Worm (Caenorhabditis elegans) whole organism, L4 larva: Measurements from ENCODE around the gene pygl-1.
"Not testable (repeated sequence)": the region's sequence is repeated elsewhere in the genome, so short reads cannot be mapped to it uniquely, and the experiment has no call there.

ENCODE experiments used
- F10B5.3 ChIP-seq: sonication (generic microtip); optimal IDR thresholded peaks from 2 replicates; lab custom pipeline; 2016; ENCODE audit warnings: mild to moderate bottlenecking, missing genetic modification characterization, missing compliant biosample characterization
- R02D3.7 ChIP-seq: fragments of 150-350 bp; sonication (generic microtip); optimal IDR thresholded peaks from 3 replicates; lab custom pipeline; 2014; ENCODE audit warnings: missing biosample characterization, missing genetic modification characterization
- ama-1 ChIP-seq: fragments of 150-350 bp; optimal IDR thresholded peaks from 2 replicates; lab custom pipeline; 2014; ENCODE audit warnings: inconsistent platforms, mixed read lengths
- arid-1 ChIP-seq: fragments of 200-800 bp; sonication (Bioruptor generic); conservative IDR thresholded peaks from 2 replicates; pipeline ENCODE4 v1.3.6; 2022; ENCODE audit warnings: missing genetic modification reagents, missing genetic modification characterization, missing compliant biosample characterization
- ceh-44 ChIP-seq: fragments of 200-800 bp; sonication (Bioruptor generic); IDR thresholded peaks from 2 replicates; pipeline ENCODE4 v1.3.6; 2022; ENCODE audit warnings: missing genetic modification reagents, missing genetic modification characterization, missing compliant biosample characterization
- daf-16 ChIP-seq, 3 experiments: sonication (generic microtip); optimal IDR thresholded peaks; 2 replicates each; lab custom pipeline; 2016 to 2017; ENCODE audit warnings: missing genetic modification characterization in 3 of 3, missing genetic modification reagents in 3 of 3, mild to moderate bottlenecking in 2 of 3, missing compliant biosample characterization in 2 of 3, missing biosample characterization in 1 of 3, moderate library complexity in 1 of 3
- daf-19 ChIP-seq: fragments of 200-800 bp; sonication (Bioruptor generic); conservative IDR thresholded peaks from 2 replicates; pipeline ENCODE4 v1.3.6; 2022; ENCODE audit warnings: missing genetic modification characterization, missing compliant biosample characterization
- dmd-6 ChIP-seq: fragments of 200-800 bp; sonication (Bioruptor generic); IDR thresholded peaks from 2 replicates; pipeline ENCODE4 v1.3.6; 2022; ENCODE audit warnings: missing genetic modification reagents, missing genetic modification characterization, missing compliant biosample characterization
- dmd-9 ChIP-seq: fragments of 200-800 bp; sonication (Bioruptor generic); IDR thresholded peaks from 2 replicates; pipeline ENCODE4 v1.3.6; 2022; ENCODE audit warnings: missing genetic modification reagents, missing genetic modification characterization, missing compliant biosample characterization
- egl-27 ChIP-seq: sonication (generic microtip); optimal IDR thresholded peaks from 3 replicates; lab custom pipeline; 2017; ENCODE audit warnings: missing biosample characterization, missing genetic modification reagents, missing genetic modification characterization
- hlh-11 ChIP-seq: fragments of 200-800 bp; sonication (Bioruptor generic); optimal IDR thresholded peaks from 2 replicates; lab custom pipeline; 2018; ENCODE audit warnings: mild to moderate bottlenecking, missing genetic modification characterization, missing compliant biosample characterization
- jun-1 ChIP-seq: fragments of 150-350 bp; optimal IDR thresholded peaks from 2 replicates; lab custom pipeline; 2014; ENCODE audit warnings: missing biosample characterization, missing genetic modification reagents, missing genetic modification characterization
- lim-7 ChIP-seq: fragments of 200-800 bp; sonication (Bioruptor generic); IDR thresholded peaks from 2 replicates; pipeline ENCODE4 v1.3.6; 2022; ENCODE audit warnings: missing genetic modification characterization, missing compliant biosample characterization
- lin-1 ChIP-seq: fragments of 200-800 bp; sonication (Bioruptor generic); IDR thresholded peaks from 2 replicates; pipeline ENCODE4 v1.3.6; 2022; ENCODE audit warnings: missing genetic modification reagents, missing genetic modification characterization, missing compliant biosample characterization
- lin-39 ChIP-seq: fragments of 150-350 bp; optimal IDR thresholded peaks from 2 replicates; lab custom pipeline; 2014; ENCODE audit warnings: missing biosample characterization, missing genetic modification reagents, missing genetic modification characterization
- lsy-2 ChIP-seq, 2 experiments: fragments of 150-350 bp in 1 of 2; sonication (generic microtip) in 1 of 2; optimal IDR thresholded peaks; 2 replicates each; lab custom pipeline; 2014 to 2017; ENCODE audit warnings: missing biosample characterization in 2 of 2, missing genetic modification characterization in 2 of 2
- nhr-102 ChIP-seq: sonication (generic microtip); optimal IDR thresholded peaks from 2 replicates; lab custom pipeline; 2016; ENCODE audit warnings: mild to moderate bottlenecking, missing genetic modification characterization, moderate library complexity, missing compliant biosample characterization
- nhr-25 ChIP-seq: sonication (generic microtip); optimal IDR thresholded peaks from 2 replicates; lab custom pipeline; 2017; ENCODE audit warnings: missing genetic modification characterization, mild to moderate bottlenecking, missing compliant biosample characterization, antibody characterized with exemption, moderate library complexity, borderline replicate concordance; ENCODE audit not compliant: insufficient read depth
- nhr-28 ChIP-seq: fragments of 150-350 bp; optimal IDR thresholded peaks from 2 replicates; lab custom pipeline; 2014; ENCODE audit warnings: missing biosample characterization, missing genetic modification characterization
- nhr-41 ChIP-seq: fragments of 200-800 bp; sonication (Bioruptor generic); IDR thresholded peaks from 2 replicates; pipeline ENCODE4 v1.3.6; 2022; ENCODE audit warnings: missing genetic modification reagents, missing genetic modification characterization, missing compliant biosample characterization
- nhr-48 ChIP-seq: sonication (generic microtip); optimal IDR thresholded peaks from 2 replicates; lab custom pipeline; 2016; ENCODE audit warnings: mild to moderate bottlenecking, missing genetic modification characterization, missing compliant biosample characterization
- nhr-76 ChIP-seq: fragments of 150-350 bp; optimal IDR thresholded peaks from 2 replicates; lab custom pipeline; 2014; ENCODE audit warnings: missing biosample characterization, missing genetic modification characterization
- pha-4 ChIP-seq, 2 experiments: fragments of 150-350 bp in 1 of 2; fragments of 200-800 bp in 1 of 2; sonication (Bioruptor generic) in 1 of 2; IDR thresholded peaks in 1 of 2; optimal IDR thresholded peaks in 1 of 2; 2 replicates each; pipeline versions ENCODE4 v1.3.6 to Lab custom; 2014 to 2022; ENCODE audit warnings: missing genetic modification characterization in 2 of 2, missing genetic modification reagents in 2 of 2, missing biosample characterization in 1 of 2, missing compliant biosample characterization in 1 of 2
- php-3 ChIP-seq: fragments of 200-800 bp; sonication (Bioruptor generic); IDR thresholded peaks from 2 replicates; pipeline ENCODE4 v1.3.6; 2022; ENCODE audit warnings: missing genetic modification reagents, missing genetic modification characterization, missing compliant biosample characterization
- set-16 ChIP-seq: fragments of 200-800 bp; sonication (Bioruptor generic); IDR thresholded peaks from 2 replicates; pipeline ENCODE4 v1.3.6; 2022; ENCODE audit warnings: missing genetic modification reagents, missing genetic modification characterization, missing compliant biosample characterization
- tag-97 ChIP-seq: fragments of 200-800 bp; sonication (Bioruptor generic); IDR thresholded peaks from 2 replicates; pipeline ENCODE4 v1.3.6; 2022; ENCODE audit warnings: missing genetic modification characterization, missing compliant biosample characterization
- unc-130 ChIP-seq: sonication (generic microtip); optimal IDR thresholded peaks from 2 replicates; lab custom pipeline; 2016; ENCODE audit warnings: missing genetic modification reagents, missing genetic modification characterization, missing compliant biosample characterization
- vab-7 ChIP-seq: fragments of 200-800 bp; sonication (Bioruptor generic); IDR thresholded peaks from 2 replicates; pipeline ENCODE4 v1.3.6; 2022; ENCODE audit warnings: missing genetic modification reagents, missing genetic modification characterization, missing compliant biosample characterization
- zfp-3 ChIP-seq: fragments of 200-800 bp; sonication (Bioruptor generic); conservative IDR thresholded peaks from 2 replicates; pipeline ENCODE4 v1.3.6; 2022; ENCODE audit warnings: missing genetic modification reagents, missing genetic modification characterization, missing compliant biosample characterization
- zip-11 ChIP-seq: fragments of 200-800 bp; sonication (Bioruptor generic); IDR thresholded peaks from 2 replicates; pipeline ENCODE4 v1.3.6; 2022; ENCODE audit warnings: missing genetic modification characterization, missing compliant biosample characterization
- ztf-11 ChIP-seq: fragments of 150-350 bp; optimal IDR thresholded peaks from 2 replicates; lab custom pipeline; 2014; ENCODE audit warnings: missing biosample characterization, missing genetic modification characterization

The pygl-1 gene

ce11 chrV:3555986-3556385 is 22.8 kb upstream of the pygl-1 start, which contains the start of gene grl-30 (continued):
- TF ChIP-seq lin-1 (GFP tag; lab: Robert Waterston, UW): no peak
- TF ChIP-seq, all 104 proteins: peak for 0

ce11 chrV:3557422-3557821 is 21.4 kb upstream of the pygl-1 start, which contains the start of gene grl-31:
Gene grl-31, minus strand, starts transcription at chrV:3557778.
- TF ChIP-seq lim-7 (GFP tag; lab: Robert Waterston, UW): peak; percentile 21; the same call in 1 of the 2 replicates
- no peak for TF ChIP-seq php-3 (GFP tag; lab: Robert Waterston, UW)
- TF ChIP-seq set-16 (GFP tag; lab: Robert Waterston, UW): peak; percentile 51

DNA sequence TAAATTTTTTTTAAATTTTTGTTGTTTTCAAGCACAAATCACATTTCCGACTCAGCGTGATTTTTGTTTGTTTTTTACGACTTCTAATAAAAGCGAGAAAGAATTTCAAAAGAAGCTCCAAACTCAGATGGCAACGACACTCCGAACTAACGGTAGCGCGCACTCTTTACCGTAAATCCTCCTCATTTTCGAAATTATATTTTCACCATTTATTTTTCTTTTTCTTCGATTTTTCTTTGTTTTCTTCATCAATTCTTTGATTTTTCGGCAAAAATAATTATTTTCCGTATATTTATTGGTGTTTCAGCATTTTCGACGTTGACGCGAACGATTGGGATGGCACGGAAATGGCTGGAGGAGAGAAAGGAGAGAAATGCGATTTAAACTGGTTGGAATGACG is 20.1 kb upstream of the pygl-1 start, which contains the start of gene T24A6.1:
Gene T24A6.1, plus strand, starts transcription at position 301 of the 400 bp plus-strand sequence.
- not testable (repeated sequence) for TF ChIP-seq vab-7; zip-11 (GFP tag; lab: Robert Waterston, UW); jun-1 (tag; lab: Kevin White, UChicago)

ce11 chrV:3559704-3560103 is 19.1 kb upstream of the pygl-1 start:
- peak; percentile 58; the same call in 1 of the 2 replicates for TF ChIP-seq set-16 (GFP tag; lab: Robert Waterston, UW)

DNA sequence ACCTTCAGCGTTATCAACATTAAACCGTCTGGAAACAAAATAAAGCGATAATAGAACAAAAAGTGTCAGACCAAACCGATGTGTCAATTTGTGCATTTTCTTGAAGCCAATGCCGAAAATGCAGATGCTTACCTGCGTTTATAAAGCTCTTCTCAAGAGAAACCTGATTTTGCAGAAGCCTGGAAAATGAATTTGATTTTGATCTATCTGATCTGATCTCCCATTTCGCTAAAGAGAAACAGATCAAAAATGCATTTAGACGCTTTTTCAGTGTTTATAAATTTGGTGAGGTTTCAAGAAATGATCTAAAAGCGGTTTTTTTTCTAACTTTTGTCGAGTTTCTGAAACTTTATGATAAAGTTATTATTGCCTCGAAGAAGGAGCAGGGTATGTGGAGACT is 16.0 kb upstream of the pygl-1 start, which contains the start of gene T24A6.16:
Gene T24A6.16, minus strand, starts transcription at position 101 of the 400 bp plus-strand sequence.
- TF ChIP-seq unc-130 (GFP tag; lab: Kevin White, UChicago); daf-19; dmd-6 (GFP tag; lab: Robert Waterston, UW): not testable (repeated sequence)

DNA sequence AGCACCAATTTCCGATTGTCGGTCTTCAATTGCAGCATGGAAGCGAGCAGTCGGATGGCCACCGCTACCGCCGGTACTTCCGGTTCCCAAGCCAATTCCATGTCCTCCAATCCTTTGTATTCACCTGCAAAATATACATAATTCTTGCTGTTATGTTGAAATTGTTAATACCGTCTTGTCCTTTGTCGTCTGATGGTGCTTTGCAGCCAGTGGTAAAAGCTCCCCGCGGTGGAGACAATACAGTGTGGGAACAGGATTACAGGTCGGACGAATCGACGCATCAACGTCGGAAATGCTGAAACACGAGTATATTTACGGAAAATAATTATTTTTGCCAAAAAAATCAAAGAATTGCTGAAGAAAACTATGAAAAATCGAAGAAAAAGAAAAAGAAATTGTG is 14.5 kb upstream of the pygl-1 start, which contains the start of gene T24A6.17:
Gene T24A6.17, minus strand, starts transcription at position 101 of the 400 bp plus-strand sequence.
- not testable (repeated sequence) for TF ChIP-seq zfp-3; lsy-2 (tag; optimal IDR thresholded peaks at IDR 0.05; lab: Kevin White, UChicago); daf-16 (GFP tag; optimal IDR thresholded peaks at IDR 0.05; lab: Kevin White, UChicago); daf-16 (tag; optimal IDR thresholded peaks at IDR 0.05; lab: Kevin White, UChicago)

DNA sequence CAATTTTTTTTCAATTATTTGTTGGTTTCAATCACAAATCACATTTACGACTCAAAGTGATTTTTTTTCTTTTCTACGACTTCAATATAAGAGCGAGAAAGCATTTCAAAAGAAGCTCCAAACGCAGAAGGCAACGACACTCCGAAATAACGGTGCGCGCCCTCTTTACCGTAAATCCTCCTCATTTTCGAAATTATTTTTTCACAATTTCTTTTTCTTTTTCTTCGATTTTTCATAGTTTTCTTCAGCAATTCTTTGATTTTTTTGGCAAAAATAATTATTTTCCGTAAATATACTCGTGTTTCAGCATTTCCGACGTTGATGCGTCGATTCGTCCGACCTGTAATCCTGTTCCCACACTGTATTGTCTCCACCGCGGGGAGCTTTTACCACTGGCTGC is 8.1 kb upstream of the pygl-1 start, which contains the start of gene F40C5.2:
Gene F40C5.2, plus strand, starts transcription at position 301 of the 400 bp plus-strand sequence.
- TF ChIP-seq nhr-48 (tag; lab: Kevin White, UChicago); ztf-11; F10B5.3 (tag; lab: Kevin White, UChicago): not testable (repeated sequence)

- not testable (repeated sequence) for TF ChIP-seq hlh-11 (tag; lab: Kevin White, UChicago); pha-4 (GFP tag; IDR thresholded peaks at IDR 0.05; lab: Robert Waterston, UW); pha-4 (tag; optimal IDR thresholded peaks at IDR 0.05; lab: Kevin White, UChicago); zfp-3
Measured at ce11 chrV:3572408-3572807, 6.4 kb upstream of the pygl-1 start, which contains the start of gene F40C5.1. Gene F40C5.1, plus strand, starts transcription at chrV:3572708.

- no peak for TF ChIP-seq nhr-102 (tag; lab: Kevin White, UChicago)
- no peak for TF ChIP-seq nhr-41
- no peak for TF ChIP-seq egl-27
- no peak for TF ChIP-seq nhr-76
- no peak for TF ChIP-seq tag-97 (GFP tag; lab: Robert Waterston, UW)
- no peak for TF ChIP-seq lin-39 (tag; lab: Kevin White, UChicago)
- TF ChIP-seq R02D3.7 (tag; lab: Kevin White, UChicago): no peak
- TF ChIP-seq ztf-11: no peak
- no peak for TF ChIP-seq ceh-44 (GFP tag; lab: Robert Waterston, UW)
- no peak for TF ChIP-seq dmd-6 (GFP tag; lab: Robert Waterston, UW)
- TF ChIP-seq nhr-25 (tag; lab: Kevin White, UChicago): no peak
- TF ChIP-seq php-3 (GFP tag; lab: Robert Waterston, UW): no peak
- TF ChIP-seq arid-1 (GFP tag; lab: Robert Waterston, UW): no peak
- TF ChIP-seq ama-1 (lab: Kevin White, UChicago): no peak
- no peak for TF ChIP-seq unc-130 (GFP tag; lab: Kevin White, UChicago)
- TF ChIP-seq nhr-28 (tag; lab: Kevin White, UChicago): no peak
- no peak for TF ChIP-seq dmd-9
- TF ChIP-seq, all 104 proteins: peak for 0
Measured at ce11 chrV:3575759-3576158, 3.1 kb upstream of the pygl-1 start, which contains the start of gene grl-27. Gene grl-27, minus strand, starts transcription at chrV:3575859.
